Worm (Caenorhabditis elegans): ENCODE data around the gene R74.8.

Gene R74.8

ce11 chrIII:4195306-4196008 is 10.6 kb upstream of the R74.8 start (continued):
- TF ChIP-seq attf-4 (tag; optimal IDR thresholded peaks at IDR 0.05) (peak; percentile 69), mxl-2 (GFP tag; conservative IDR thresholded peaks at IDR 0.05) (no peak), cey-2 (tag; optimal IDR thresholded peaks at IDR 0.05; ENCODE audit: borderline replicate concordance, insufficient read depth) (no peak), dpl-1 (GFP tag; optimal IDR thresholded peaks at IDR 0.05) (no peak), ama-1 (optimal IDR thresholded peaks at IDR 0.05) (peak; percentile 95), nhr-10 (tag; optimal IDR thresholded peaks at IDR 0.05) (no peak), dmd-8 (GFP tag; IDR thresholded peaks at IDR 0.05) (0 out of 2 replicates have a peak, but pooled peaks have one; percentile 36), zag-1 (tag; optimal IDR thresholded peaks at IDR 0.05) (no peak), Y105C5A.15 (GFP tag; IDR thresholded peaks at IDR 0.05) (peak; percentile 66; the same call in 1 of the 2 replicates), madf-5 (GFP tag; IDR thresholded peaks at IDR 0.05) (no peak), rbr-2 (tag; optimal IDR thresholded peaks at IDR 0.05) (peak; percentile 43), lin-38 (GFP tag; IDR thresholded peaks at IDR 0.05) (peak; percentile 67), duxl-1 (tag; optimal IDR thresholded peaks at IDR 0.05; ENCODE audit: poor library complexity) (peak; percentile 42), daf-12 (tag; optimal IDR thresholded peaks at IDR 0.05) (no peak), ZK546.5 (tag; optimal IDR thresholded peaks at IDR 0.05) (no peak), set-16 (GFP tag; IDR thresholded peaks at IDR 0.05) (no peak), nhr-41 (GFP tag; IDR thresholded peaks at IDR 0.05) (no peak; the same call in 1 of the 2 replicates), ceh-44 (GFP tag; IDR thresholded peaks at IDR 0.05) (no peak), nhr-111 (GFP tag; optimal IDR thresholded peaks at IDR 0.05) (peak; percentile 80), nhr-77 (tag; optimal IDR thresholded peaks at IDR 0.05) (no peak), gei-8 (GFP tag; optimal IDR thresholded peaks at IDR 0.05) (peak; percentile 15), dve-1 (tag; optimal IDR thresholded peaks at IDR 0.05; ENCODE audit: insufficient read depth) (peak; percentile 88), zip-11 (GFP tag; IDR thresholded peaks at IDR 0.05) (no peak), arid-1 (GFP tag; conservative IDR thresholded peaks at IDR 0.05) (peak; percentile 84), tag-97 (GFP tag; IDR thresholded peaks at IDR 0.05) (no peak), unc-39 (tag; optimal IDR thresholded peaks at IDR 0.05) (no peak), daf-8 (GFP tag; IDR thresholded peaks at IDR 0.05) (no peak), ctbp-1 (GFP tag; IDR thresholded peaks at IDR 0.05) (peak; percentile 81), lin-39 (tag; optimal IDR thresholded peaks at IDR 0.05) (no peak), R02D3.7 (tag; optimal IDR thresholded peaks at IDR 0.05) (no peak), ztf-11 (tag; optimal IDR thresholded peaks at IDR 0.05) (no peak), ceh-82 (tag; optimal IDR thresholded peaks at IDR 0.05) (no peak), pha-4 (GFP tag; IDR thresholded peaks at IDR 0.05) (peak; percentile 67; the same call in 1 of the 2 replicates), pha-4 (tag; optimal IDR thresholded peaks at IDR 0.05) (peak; percentile 7), mep-1 (tag; optimal IDR thresholded peaks at IDR 0.05) (peak; percentile 76), T20F7.1 (GFP tag; optimal IDR thresholded peaks at IDR 0.05) (peak; percentile 75), nhr-76 (tag; optimal IDR thresholded peaks at IDR 0.05) (peak; percentile 16), nhr-102 (tag; optimal IDR thresholded peaks at IDR 0.05) (peak; percentile 90), nhr-28 (tag; optimal IDR thresholded peaks at IDR 0.05) (no peak), F49E8.2 (tag; optimal IDR thresholded peaks at IDR 0.05; ENCODE audit: borderline replicate concordance) (no peak), ceh-32 (tag; optimal IDR thresholded peaks at IDR 0.05; ENCODE audit: poor library complexity) (no peak), fkh-10 (GFP tag; optimal IDR thresholded peaks at IDR 0.05) (no peak), nhr-25 (tag; optimal IDR thresholded peaks at IDR 0.05; ENCODE audit: borderline replicate concordance, insufficient read depth) (no peak), lin-29 (GFP tag; IDR thresholded peaks at IDR 0.05) (no peak), daf-19 (GFP tag; conservative IDR thresholded peaks at IDR 0.05) (peak; percentile 82), mdl-1 (tag; optimal IDR thresholded peaks at IDR 0.05) (peak in 1 of 2 experiments; percentile 15), spr-1 (tag; optimal IDR thresholded peaks at IDR 0.05) (peak; percentile 48), jun-1 (tag; optimal IDR thresholded peaks at IDR 0.05) (peak; percentile 63), lin-15B (tag; optimal IDR thresholded peaks at IDR 0.05) (no peak), zfp-3 (GFP tag; conservative IDR thresholded peaks at IDR 0.05) (peak; percentile 95)
